Fruit fly (Drosophila melanogaster): Measurements from ENCODE around the gene Lmpt.

- no peak for TF ChIP-seq Dll (optimal IDR thresholded peaks at IDR 0.05)
- TF ChIP-seq usp (GFP tag; optimal IDR thresholded peaks at IDR 0.05) = no peak
- TF ChIP-seq CG8478 (optimal IDR thresholded peaks at IDR 0.05) = no peak
Measured at dm6 chr3L:16922952-16923351, 57.9 kb downstream of the Lmpt start, which contains the start of gene CG13028.
